Worm (Caenorhabditis elegans) whole organism, L1 larva: ENCODE measurements around the gene tmem-145.

Source experiments
- ceh-88 ChIP-seq: fragments of 200-800 bp; sonication (Bioruptor generic); IDR thresholded peaks from 2 replicates; pipeline ENCODE4 v1.3.6; 2022; ENCODE audit warnings: missing genetic modification characterization, missing compliant biosample characterization
- ceh-90 ChIP-seq: sonication (generic microtip); optimal IDR thresholded peaks from 2 replicates; lab custom pipeline; 2016; ENCODE audit warnings: missing genetic modification characterization, missing compliant biosample characterization
- pqm-1 ChIP-seq: sonication (generic microtip); optimal IDR thresholded peaks from 3 replicates; lab custom pipeline; 2017; ENCODE audit warnings: missing biosample characterization, missing genetic modification characterization
- tbx-2 ChIP-seq: sonication (generic microtip); optimal IDR thresholded peaks from 2 replicates; lab custom pipeline; 2016; ENCODE audit warnings: missing genetic modification characterization, missing compliant biosample characterization

DNA sequence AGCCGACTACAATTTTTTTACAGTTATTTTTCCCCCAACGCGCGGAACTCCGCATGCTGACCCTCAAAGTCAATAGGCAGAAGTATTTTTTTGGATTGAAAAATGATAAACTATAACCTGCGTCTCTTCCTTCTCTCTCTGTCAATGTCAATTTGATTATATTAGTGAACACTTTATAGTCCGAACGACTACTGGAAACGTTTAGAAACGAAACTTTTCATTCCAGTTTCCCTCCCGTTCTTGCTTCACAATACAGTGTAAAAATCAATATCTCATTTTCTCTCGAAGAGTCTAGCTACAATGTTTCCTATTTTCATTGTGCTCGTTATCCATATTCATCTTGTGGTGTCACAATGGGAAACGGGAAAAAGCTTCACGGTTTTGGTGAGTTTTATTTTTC lies 5.4 kb downstream of the tmem-145 start, which contains the start of gene lgc-24:
- no peak for TF ChIP-seq pqm-1 (tag; lab: Kevin White, UChicago)
- no peak for TF ChIP-seq ceh-90
- TF ChIP-seq tbx-2 = no peak
- no peak for TF ChIP-seq ceh-88 (GFP tag; lab: Robert Waterston, UW)
